Worm (Caenorhabditis elegans) whole organism, L4 larva: ENCODE data around the gene srh-74.

Experiments
- F10B5.3 ChIP-seq: sonication (generic microtip); optimal IDR thresholded peaks from 2 replicates; lab custom pipeline; 2016; ENCODE audit warnings: mild to moderate bottlenecking, missing genetic modification characterization, missing compliant biosample characterization
- F26F4.8 ChIP-seq: fragments of 200-800 bp; sonication (Bioruptor generic); conservative IDR thresholded peaks from 2 replicates; pipeline ENCODE4 v1.3.6; 2022; ENCODE audit warnings: missing genetic modification characterization, missing compliant biosample characterization
- F37D6.2 ChIP-seq: sonication (generic microtip); optimal IDR thresholded peaks from 2 replicates; lab custom pipeline; 2016; ENCODE audit warnings: mild to moderate bottlenecking, missing genetic modification characterization, missing compliant biosample characterization
- F49E8.2 ChIP-seq: sonication (generic microtip); optimal IDR thresholded peaks from 2 replicates; lab custom pipeline; 2016; ENCODE audit warnings: missing compliant biosample characterization, mild to moderate bottlenecking, missing genetic modification characterization, borderline replicate concordance
- T20F7.1 ChIP-seq: fragments of 200-800 bp; sonication (Bioruptor generic); optimal IDR thresholded peaks from 2 replicates; lab custom pipeline; 2018; ENCODE audit warnings: mild to moderate bottlenecking, missing genetic modification characterization, missing compliant biosample characterization
- Y105C5A.15 ChIP-seq: fragments of 200-800 bp; sonication (Bioruptor generic); IDR thresholded peaks from 2 replicates; pipeline ENCODE4 v1.3.6; 2022; ENCODE audit warnings: missing genetic modification characterization, missing compliant biosample characterization
- aha-1 ChIP-seq: fragments of 150-350 bp; peaks from one replicate; lab custom pipeline; 2014; ENCODE audit warnings: missing biosample characterization, missing genetic modification characterization
- ama-1 ChIP-seq: fragments of 150-350 bp; optimal IDR thresholded peaks from 2 replicates; lab custom pipeline; 2014; ENCODE audit warnings: inconsistent platforms, mixed read lengths
- attf-4 ChIP-seq: sonication (generic microtip); optimal IDR thresholded peaks from 3 replicates; lab custom pipeline; 2017; ENCODE audit warnings: missing biosample characterization, missing genetic modification characterization
- ceh-32 ChIP-seq: sonication (generic microtip); optimal IDR thresholded peaks from 2 replicates; lab custom pipeline; 2016; ENCODE audit warnings: mild to moderate bottlenecking, missing genetic modification characterization, missing compliant biosample characterization; ENCODE audit not compliant: poor library complexity
- ctbp-1 ChIP-seq: fragments of 200-800 bp; sonication (Bioruptor generic); IDR thresholded peaks from 2 replicates; pipeline ENCODE4 v1.3.6; 2022; ENCODE audit warnings: missing genetic modification reagents, missing genetic modification characterization, missing compliant biosample characterization
- dve-1 ChIP-seq: sonication (generic microtip); optimal IDR thresholded peaks from 2 replicates; lab custom pipeline; 2017; ENCODE audit warnings: antibody characterized with exemption, mild to moderate bottlenecking, missing genetic modification characterization, missing compliant biosample characterization; ENCODE audit not compliant: insufficient read depth
- egl-27 ChIP-seq: sonication (generic microtip); optimal IDR thresholded peaks from 3 replicates; lab custom pipeline; 2017; ENCODE audit warnings: missing biosample characterization, missing genetic modification reagents, missing genetic modification characterization
- egl-43 ChIP-seq: fragments of 200-800 bp; sonication (Bioruptor generic); IDR thresholded peaks from 2 replicates; pipeline ENCODE4 v1.3.6; 2022; ENCODE audit warnings: missing genetic modification reagents, missing genetic modification characterization, missing compliant biosample characterization
- fkh-10 ChIP-seq: fragments of 150-350 bp; optimal IDR thresholded peaks from 2 replicates; lab custom pipeline; 2014; ENCODE audit warnings: missing biosample characterization, missing genetic modification reagents, missing genetic modification characterization
- gei-8 ChIP-seq: fragments of 200-800 bp; sonication (Bioruptor generic); optimal IDR thresholded peaks from 2 replicates; lab custom pipeline; 2018; ENCODE audit warnings: mild to moderate bottlenecking, missing genetic modification characterization, missing compliant biosample characterization
- hif-1 ChIP-seq, 2 experiments: sonication (generic microtip); optimal IDR thresholded peaks; 2 replicates each; lab custom pipeline; 2016 to 2017; ENCODE audit warnings: missing compliant biosample characterization in 2 of 2, missing genetic modification characterization in 2 of 2, missing genetic modification reagents in 2 of 2, missing genotype in 2 of 2, mild to moderate bottlenecking in 1 of 2
- lin-13 ChIP-seq: fragments of 150-350 bp; optimal IDR thresholded peaks from 2 replicates; lab custom pipeline; 2014; ENCODE audit warnings: missing biosample characterization, missing genetic modification reagents, missing genetic modification characterization
- lin-29 ChIP-seq: fragments of 200-800 bp; sonication (Bioruptor generic); IDR thresholded peaks from 2 replicates; pipeline ENCODE4 v1.3.6; 2022; ENCODE audit warnings: missing genetic modification reagents, missing genetic modification characterization, missing compliant biosample characterization
- lin-39 ChIP-seq: fragments of 150-350 bp; optimal IDR thresholded peaks from 2 replicates; lab custom pipeline; 2014; ENCODE audit warnings: missing biosample characterization, missing genetic modification reagents, missing genetic modification characterization
- mdl-1 ChIP-seq, 2 experiments: fragments of 150-350 bp in 1 of 2; sonication (generic microtip) in 1 of 2; optimal IDR thresholded peaks; 2 replicates each; lab custom pipeline; 2014 to 2017; ENCODE audit warnings: missing biosample characterization in 2 of 2, missing genetic modification characterization in 2 of 2
- mdt-29 ChIP-seq: fragments of 200-800 bp; sonication (Bioruptor generic); IDR thresholded peaks from 2 replicates; pipeline ENCODE4 v1.3.6; 2022; ENCODE audit warnings: missing genetic modification reagents, missing genetic modification characterization, missing compliant biosample characterization
- mxl-2 ChIP-seq: fragments of 200-800 bp; sonication (Bioruptor generic); conservative IDR thresholded peaks from 2 replicates; pipeline ENCODE4 v1.3.6; 2022; ENCODE audit warnings: missing genetic modification reagents, missing genetic modification characterization, missing compliant biosample characterization
- nhr-10 ChIP-seq: fragments of 150-350 bp; optimal IDR thresholded peaks from 2 replicates; lab custom pipeline; 2014; ENCODE audit warnings: missing biosample characterization, missing genetic modification characterization
- nhr-111 ChIP-seq: fragments of 200-800 bp; sonication (Bioruptor generic); optimal IDR thresholded peaks from 2 replicates; lab custom pipeline; 2018; ENCODE audit warnings: mild to moderate bottlenecking, missing genetic modification characterization, missing compliant biosample characterization
- nhr-237 ChIP-seq: sonication (generic microtip); optimal IDR thresholded peaks from 2 replicates; lab custom pipeline; 2017; ENCODE audit warnings: missing biosample characterization, missing genetic modification characterization
- nhr-25 ChIP-seq: sonication (generic microtip); optimal IDR thresholded peaks from 2 replicates; lab custom pipeline; 2017; ENCODE audit warnings: missing genetic modification characterization, mild to moderate bottlenecking, missing compliant biosample characterization, antibody characterized with exemption, moderate library complexity, borderline replicate concordance; ENCODE audit not compliant: insufficient read depth
- nhr-76 ChIP-seq: fragments of 150-350 bp; optimal IDR thresholded peaks from 2 replicates; lab custom pipeline; 2014; ENCODE audit warnings: missing biosample characterization, missing genetic modification characterization
- pha-4 ChIP-seq, 2 experiments: fragments of 150-350 bp in 1 of 2; fragments of 200-800 bp in 1 of 2; sonication (Bioruptor generic) in 1 of 2; IDR thresholded peaks in 1 of 2; optimal IDR thresholded peaks in 1 of 2; 2 replicates each; pipeline versions ENCODE4 v1.3.6 to Lab custom; 2014 to 2022; ENCODE audit warnings: missing genetic modification characterization in 2 of 2, missing genetic modification reagents in 2 of 2, missing biosample characterization in 1 of 2, missing compliant biosample characterization in 1 of 2
- pqm-1 ChIP-seq: sonication (generic microtip); optimal IDR thresholded peaks from 2 replicates; lab custom pipeline; 2017; ENCODE audit warnings: missing biosample characterization, missing genetic modification characterization
- sdz-12 ChIP-seq: fragments of 200-800 bp; sonication (Bioruptor generic); optimal IDR thresholded peaks from 2 replicates; lab custom pipeline; 2018; ENCODE audit warnings: mild to moderate bottlenecking, missing genetic modification characterization, missing compliant biosample characterization
- spr-1 ChIP-seq: sonication (generic microtip); optimal IDR thresholded peaks from 2 replicates; lab custom pipeline; 2016; ENCODE audit warnings: mild to moderate bottlenecking, missing genetic modification characterization, missing compliant biosample characterization
- spr-3 ChIP-seq: fragments of 200-800 bp; sonication (Bioruptor generic); optimal IDR thresholded peaks from 2 replicates; lab custom pipeline; 2018; ENCODE audit warnings: mild to moderate bottlenecking, missing genetic modification characterization, missing compliant biosample characterization
- tra-1 ChIP-seq: fragments of 200-800 bp; sonication (Bioruptor generic); IDR thresholded peaks from 2 replicates; pipeline ENCODE4 v1.3.6; 2022; ENCODE audit warnings: missing genetic modification reagents, missing genetic modification characterization, missing compliant biosample characterization
- unc-62 ChIP-seq, 3 experiments: fragments of 150-350 bp in 1 of 3; sonication (generic microtip); optimal IDR thresholded peaks in 2 of 3; peaks in 1 of 3; 1 replicate in 1 of 3; 2 replicates in 2 of 3; lab custom pipeline; 2014 to 2017; ENCODE audit warnings: missing biosample characterization in 3 of 3, missing genetic modification characterization in 3 of 3, missing genetic modification reagents in 3 of 3, missing genotype in 1 of 3
- zag-1 ChIP-seq: fragments of 150-350 bp; optimal IDR thresholded peaks from 2 replicates; lab custom pipeline; 2014; ENCODE audit warnings: missing biosample characterization, missing genetic modification characterization
- zfp-2 ChIP-seq: sonication (generic microtip); optimal IDR thresholded peaks from 2 replicates; lab custom pipeline; 2016; ENCODE audit warnings: mild to moderate bottlenecking, missing genetic modification characterization, missing compliant biosample characterization
- zip-2 ChIP-seq: fragments of 150-350 bp; optimal IDR thresholded peaks from 2 replicates; lab custom pipeline; 2014; ENCODE audit warnings: missing biosample characterization, missing genetic modification characterization
- ztf-7 ChIP-seq: fragments of 150-350 bp; optimal IDR thresholded peaks from 2 replicates; lab custom pipeline; 2014; ENCODE audit warnings: missing biosample characterization, missing genetic modification characterization

Gene srh-74

DNA sequence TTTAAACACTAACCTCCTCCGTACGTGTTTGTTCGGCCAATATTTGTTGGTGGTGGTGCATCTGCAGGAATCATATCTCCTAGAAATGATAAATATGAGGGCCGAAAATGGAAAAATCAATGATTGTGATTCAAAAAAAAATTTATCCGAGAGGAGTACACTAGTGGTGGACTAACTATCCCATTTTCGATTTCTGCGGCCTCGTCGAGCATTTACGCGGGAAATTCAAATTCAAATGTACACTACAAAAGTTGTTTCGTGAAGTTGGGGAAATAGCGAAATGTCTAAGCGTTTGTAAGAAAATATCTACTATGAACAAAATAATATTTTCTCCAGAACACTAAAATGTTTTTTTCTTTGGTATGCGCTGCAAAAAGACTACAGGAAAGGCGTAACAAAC lies 19.3 kb downstream of the srh-74 start (continued):
- TF ChIP-seq fkh-10 (GFP tag; lab: Kevin White, UChicago), result no peak
- TF ChIP-seq egl-27 (tag; lab: Kevin White, UChicago), result no peak
- TF ChIP-seq mxl-2 (GFP tag; lab: Robert Waterston, UW), result no peak
- no peak for TF ChIP-seq egl-43 (GFP tag; lab: Robert Waterston, UW)
- no peak for TF ChIP-seq zag-1 (tag; lab: Kevin White, UChicago)
- TF ChIP-seq zip-2 (tag; lab: Kevin White, UChicago), result no peak
- no peak for TF ChIP-seq mdl-1 (tag; optimal IDR thresholded peaks at IDR 0.05; lab: Kevin White, UChicago)
- TF ChIP-seq F37D6.2 (tag; lab: Kevin White, UChicago), result no peak
- no peak for TF ChIP-seq lin-13 (GFP tag; lab: Kevin White, UChicago)
- no peak for TF ChIP-seq nhr-111 (GFP tag; lab: Kevin White, UChicago)
- TF ChIP-seq F26F4.8 (GFP tag; lab: Robert Waterston, UW), result no peak
- TF ChIP-seq mdt-29 (GFP tag; lab: Robert Waterston, UW), result no peak
- TF ChIP-seq F49E8.2 (tag; lab: Kevin White, UChicago), result peak; percentile 27
- no peak for TF ChIP-seq nhr-237
- no peak for TF ChIP-seq ctbp-1 (GFP tag; lab: Robert Waterston, UW)
- no peak for TF ChIP-seq nhr-10 (tag; lab: Kevin White, UChicago)
- no peak for TF ChIP-seq sdz-12
- no peak for TF ChIP-seq tra-1
- peak; percentile 42 for TF ChIP-seq dve-1 (tag; lab: Kevin White, UChicago)
- TF ChIP-seq T20F7.1 (GFP tag; lab: Kevin White, UChicago), result peak; percentile 42
- TF ChIP-seq ceh-32 (tag; lab: Kevin White, UChicago), result no peak
- TF ChIP-seq lin-29 (GFP tag; lab: Robert Waterston, UW), result no peak
- no peak for TF ChIP-seq pha-4 (GFP tag; IDR thresholded peaks at IDR 0.05; lab: Robert Waterston, UW)
- no peak for TF ChIP-seq pha-4 (tag; optimal IDR thresholded peaks at IDR 0.05; lab: Kevin White, UChicago)
- TF ChIP-seq ztf-7 (tag; lab: Kevin White, UChicago), result no peak
- TF ChIP-seq gei-8 (GFP tag; lab: Kevin White, UChicago), result no peak
- TF ChIP-seq ama-1 (lab: Kevin White, UChicago), result no peak
- TF ChIP-seq nhr-25, result no peak
- TF ChIP-seq nhr-76 (tag; lab: Kevin White, UChicago), result no peak
- no peak for TF ChIP-seq pqm-1
- no peak for TF ChIP-seq F10B5.3
- no peak for TF ChIP-seq zfp-2 (tag; lab: Kevin White, UChicago)
- no peak for TF ChIP-seq Y105C5A.15 (GFP tag; lab: Robert Waterston, UW)
- TF ChIP-seq spr-1 (tag; lab: Kevin White, UChicago), result peak; percentile 41
- TF ChIP-seq lin-39 (tag; lab: Kevin White, UChicago), result no peak
- TF ChIP-seq hif-1 (tag; optimal IDR thresholded peaks at IDR 0.05; lab: Kevin White, UChicago), result peak in 1 of 2 experiments; percentile 82
- TF ChIP-seq spr-3 (GFP tag; lab: Kevin White, UChicago), result no peak

DNA sequence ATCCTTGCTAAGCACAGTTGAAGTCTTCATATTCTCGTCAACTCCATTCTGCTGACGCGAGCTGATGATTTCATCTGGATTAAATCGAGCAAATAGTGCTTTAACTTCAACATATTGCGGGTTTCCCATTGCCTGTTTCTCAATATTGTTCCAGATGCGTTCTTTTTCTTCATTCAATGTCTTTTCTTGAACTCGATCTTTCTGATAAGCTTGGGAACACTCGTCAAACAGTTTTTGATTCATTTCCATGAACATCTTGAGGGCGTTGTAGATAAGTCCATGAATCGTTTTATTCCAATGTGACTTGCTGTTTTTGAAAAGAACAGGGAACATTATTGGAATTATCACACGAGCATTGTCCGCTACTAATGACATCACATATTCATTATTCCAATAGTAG lies 20.8 kb downstream of the srh-74 start:
- TF ChIP-seq unc-62 (GFP tag; optimal IDR thresholded peaks at IDR 0.05 in 1 of 2; lab: Kevin White, UChicago), result peak in 1 of 2 experiments; percentile 60
- no peak for TF ChIP-seq unc-62 (tag; optimal IDR thresholded peaks at IDR 0.05; lab: Kevin White, UChicago)
- peak; percentile 92 for TF ChIP-seq aha-1 (tag; lab: Kevin White, UChicago)
- no peak for TF ChIP-seq attf-4 (tag; lab: Kevin White, UChicago)
